Worm (Caenorhabditis elegans) whole organism, L2 larva: ENCODE measurements around the gene T06E4.21.

Experiments used
- R02D3.7 ChIP-seq: fragments of 150-350 bp; optimal IDR thresholded peaks from 2 replicates; lab custom pipeline; 2014; ENCODE audit warnings: missing biosample characterization, missing genetic modification characterization
- ceh-82 ChIP-seq: fragments of 150-350 bp; optimal IDR thresholded peaks from 2 replicates; lab custom pipeline; 2014; ENCODE audit warnings: missing biosample characterization, missing genetic modification characterization
- fos-1 ChIP-seq: fragments of 150-350 bp; optimal IDR thresholded peaks from 2 replicates; lab custom pipeline; 2014; ENCODE audit warnings: missing biosample characterization, missing genetic modification characterization
- lin-13 ChIP-seq: fragments of 150-350 bp; optimal IDR thresholded peaks from 2 replicates; lab custom pipeline; 2014; ENCODE audit warnings: missing biosample characterization, missing genetic modification reagents, missing genetic modification characterization
- mdl-1 ChIP-seq, 2 experiments: fragments of 150-350 bp in 1 of 2; sonication (generic microtip) in 1 of 2; optimal IDR thresholded peaks; 2 replicates each; lab custom pipeline; 2017; ENCODE audit warnings: missing biosample characterization in 2 of 2, missing genetic modification characterization in 2 of 2
- unc-62 ChIP-seq: fragments of 150-350 bp; optimal IDR thresholded peaks from 2 replicates; lab custom pipeline; 2014; ENCODE audit warnings: missing biosample characterization, missing genetic modification reagents, missing genetic modification characterization

DNA sequence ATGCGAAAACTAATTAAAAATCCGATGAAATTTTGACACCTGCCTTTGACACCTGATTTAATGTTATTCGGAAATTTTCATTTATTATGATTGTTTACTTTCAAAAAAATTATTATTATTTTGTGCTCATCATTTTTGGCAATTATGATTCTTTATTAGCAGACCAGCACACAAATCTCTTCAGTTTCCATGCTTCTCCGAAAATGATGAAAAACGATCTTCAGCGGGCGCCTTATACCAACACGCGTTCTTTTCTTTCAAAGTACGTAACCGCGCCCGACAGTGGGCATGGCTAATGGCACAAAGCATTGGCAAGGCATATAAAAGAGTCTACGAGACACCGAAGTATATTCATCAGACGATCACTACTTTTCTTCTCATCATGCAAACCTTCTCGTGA lies 31.5 kb upstream of the T06E4.21 start, which contains the start of gene idpc-6:
- TF ChIP-seq fos-1 (tag; lab: Kevin White, UChicago) (no peak), unc-62 (GFP tag; lab: Kevin White, UChicago) (no peak), lin-13 (GFP tag; lab: Kevin White, UChicago) (no peak), ceh-82 (tag; lab: Kevin White, UChicago) (no peak), mdl-1 (tag; optimal IDR thresholded peaks at IDR 0.05; lab: Kevin White, UChicago) (no peak), R02D3.7 (no peak)
